Worm (Caenorhabditis elegans) whole organism, L1 larva: ENCODE results near the gene ugt-20.
A peak's percentile ranks its signal among the peaks of the same experiment; 100 is the strongest.

Source experiments
- fos-1 ChIP-seq: fragments of 150-350 bp; optimal IDR thresholded peaks from 2 replicates; lab custom pipeline; 2014; ENCODE audit warnings: missing biosample characterization, missing genetic modification characterization
- lin-39 ChIP-seq: fragments of 150-350 bp; optimal IDR thresholded peaks from 2 replicates; lab custom pipeline; 2014; ENCODE audit warnings: missing biosample characterization, missing genetic modification reagents, missing genetic modification characterization
- lsy-2 ChIP-seq, 2 experiments: fragments of 150-350 bp; optimal IDR thresholded peaks; 2 replicates each; lab custom pipeline; 2014; ENCODE audit warnings: missing biosample characterization in 2 of 2, missing genetic modification characterization in 2 of 2
- mep-1 ChIP-seq: fragments of 150-350 bp; optimal IDR thresholded peaks from 2 replicates; lab custom pipeline; 2014; ENCODE audit warnings: missing biosample characterization, missing genetic modification characterization
- nhr-237 ChIP-seq: fragments of 150-350 bp; optimal IDR thresholded peaks from 2 replicates; lab custom pipeline; 2014; ENCODE audit warnings: missing biosample characterization, missing genetic modification characterization
- pqm-1 ChIP-seq: sonication (generic microtip); optimal IDR thresholded peaks from 3 replicates; lab custom pipeline; 2017; ENCODE audit warnings: missing biosample characterization, missing genetic modification characterization
- skn-1 ChIP-seq: fragments of 150-350 bp; optimal IDR thresholded peaks from 2 replicates; lab custom pipeline; 2014; ENCODE audit warnings: missing biosample characterization, missing genetic modification characterization
- ztf-4 ChIP-seq: fragments of 150-350 bp; optimal IDR thresholded peaks from 2 replicates; lab custom pipeline; 2014; ENCODE audit warnings: missing biosample characterization, missing genetic modification characterization

- TF ChIP-seq fos-1, result no peak
- TF ChIP-seq lsy-2 (tag; optimal IDR thresholded peaks at IDR 0.05; lab: Kevin White, UChicago), result peak in 1 of 2 experiments; percentile 56
- TF ChIP-seq skn-1 (tag; lab: Kevin White, UChicago), result no peak
- no peak for TF ChIP-seq ztf-4 (tag; lab: Kevin White, UChicago)
- no peak for TF ChIP-seq mep-1 (tag; lab: Kevin White, UChicago)
- no peak for TF ChIP-seq nhr-237 (tag; lab: Kevin White, UChicago)
- no peak for TF ChIP-seq lin-39
- no peak for TF ChIP-seq pqm-1
Observed at ce11 chrIV:6064657-6065056, 18.7 kb downstream of the ugt-20 start.
